Worm (Caenorhabditis elegans) whole organism, midembryonic: ENCODE measurements around the gene nog-1.

Experiments used
- T22C8.4 ChIP-seq: fragments of 200-800 bp; sonication (Bioruptor generic); IDR thresholded peaks from 2 replicates; pipeline ENCODE4 v1.3.6; 2022; ENCODE audit warnings: missing genetic modification characterization, missing compliant biosample characterization
- cog-1 ChIP-seq: sonication (generic microtip); optimal IDR thresholded peaks from 2 replicates; lab custom pipeline; 2016; ENCODE audit warnings: missing genetic modification characterization, missing compliant biosample characterization
- flt-1 ChIP-seq: fragments of 200-800 bp; sonication (Bioruptor generic); IDR thresholded peaks from 2 replicates; pipeline ENCODE4 v1.3.6; 2022; ENCODE audit warnings: missing genetic modification characterization, missing compliant biosample characterization
- klf-2 ChIP-seq: fragments of 200-800 bp; sonication (Bioruptor generic); conservative IDR thresholded peaks from 2 replicates; pipeline ENCODE4 v1.3.6; 2022; ENCODE audit warnings: missing genetic modification reagents, missing genetic modification characterization, missing compliant biosample characterization
- med-1 ChIP-seq: sonication (generic microtip); optimal IDR thresholded peaks from 2 replicates; lab custom pipeline; 2017; ENCODE audit warnings: missing genetic modification characterization, mild to moderate bottlenecking, missing compliant biosample characterization, antibody characterized with exemption, missing genetic modification reagents; ENCODE audit not compliant: insufficient read depth
- ref-1 ChIP-seq: fragments of 200-800 bp; sonication (Bioruptor generic); conservative IDR thresholded peaks from 2 replicates; pipeline ENCODE4 v1.3.6; 2022; ENCODE audit warnings: missing genetic modification reagents, missing genetic modification characterization, missing compliant biosample characterization
- ztf-23 ChIP-seq: fragments of 200-800 bp; sonication (Bioruptor generic); IDR thresholded peaks from 2 replicates; pipeline ENCODE4 v1.3.6; 2022; ENCODE audit warnings: missing genetic modification reagents, missing genetic modification characterization, missing compliant biosample characterization

DNA sequence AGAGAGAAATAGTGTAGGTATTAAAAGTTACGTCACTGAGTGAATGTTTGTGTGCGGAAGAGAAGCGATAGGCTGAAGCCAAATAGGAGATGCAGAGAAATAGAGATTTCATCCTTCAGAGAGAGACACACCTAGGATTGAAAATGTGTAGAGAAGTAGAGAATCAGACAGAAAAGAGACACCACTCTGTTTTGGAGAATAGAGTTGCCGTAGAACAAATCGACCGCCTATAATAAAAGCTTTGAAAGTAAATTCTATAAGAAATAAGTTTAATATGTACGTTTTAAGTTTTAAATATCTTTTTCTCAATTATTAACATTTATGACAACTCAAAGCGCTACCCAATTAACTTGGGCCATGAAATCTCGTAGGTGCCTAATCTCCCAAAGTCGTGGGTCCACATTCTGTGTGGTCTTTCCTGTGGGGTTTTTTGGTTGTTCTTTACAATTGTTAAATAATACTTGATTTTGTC, 16.8 kb downstream of the nog-1 start, which contains the start of gene T07A9.12:
- TF ChIP-seq cog-1 (tag; lab: Kevin White, UChicago) = peak; percentile 77
- no peak for TF ChIP-seq ztf-23 (GFP tag; lab: Robert Waterston, UW)
- no peak for TF ChIP-seq med-1 (GFP tag; lab: Kevin White, UChicago)
- 0 out of 2 replicates have a peak, but pooled peaks have one; percentile 39 for TF ChIP-seq flt-1 (GFP tag; lab: Robert Waterston, UW)
- no peak for TF ChIP-seq ref-1 (GFP tag; lab: Robert Waterston, UW)
- no peak for TF ChIP-seq T22C8.4 (GFP tag; lab: Robert Waterston, UW)
- TF ChIP-seq klf-2 = no peak
